Fruit fly (Drosophila melanogaster) whole organism, embryonic: ENCODE measurements around the gene CG34126.

Experiments used
- ATbp ChIP-seq: fragments of 200-800 bp; sonication (Bioruptor generic); optimal IDR thresholded peaks from 2 replicates; lab custom pipeline; 2017; ENCODE audit warnings: missing biosample characterization, mild to moderate bottlenecking, missing genetic modification characterization, missing genetic modification reagents
- Atf3 ChIP-seq: fragments of 200-800 bp; sonication (Bioruptor generic); optimal IDR thresholded peaks from 3 replicates; lab custom pipeline; 2016; ENCODE audit warnings: missing biosample characterization, missing genetic modification characterization
- CG10366 ChIP-seq: fragments of 200-800 bp; sonication (Bioruptor generic); IDR thresholded peaks from 2 replicates; pipeline ENCODE4 v1.3.6; 2022; ENCODE audit warnings: missing biosample characterization, missing genetic modification characterization
- CG11398 ChIP-seq: fragments of 200-800 bp; sonication (Bioruptor generic); optimal IDR thresholded peaks from 2 replicates; lab custom pipeline; 2016; ENCODE audit warnings: missing biosample characterization, missing genetic modification characterization
- CG11456 ChIP-seq: fragments of 200-800 bp; sonication (Bioruptor generic); IDR thresholded peaks from 3 replicates; pipeline ENCODE4 v1.3.6; 2022; ENCODE audit warnings: missing biosample characterization, missing genetic modification characterization
- CG11723 ChIP-seq: fragments of 200-800 bp; sonication (Bioruptor generic); optimal IDR thresholded peaks from 2 replicates; lab custom pipeline; 2017; ENCODE audit warnings: missing biosample characterization, mild to moderate bottlenecking, missing genetic modification characterization
- CG12155 ChIP-seq: fragments of 200-800 bp; sonication (Bioruptor generic); optimal IDR thresholded peaks from 3 replicates; lab custom pipeline; 2016; ENCODE audit warnings: missing biosample characterization, missing genetic modification characterization
- CG12942 ChIP-seq: fragments of 200-800 bp; sonication (Bioruptor generic); optimal IDR thresholded peaks from 3 replicates; lab custom pipeline; 2016; ENCODE audit warnings: missing biosample characterization, missing genetic modification characterization
- CG13894 ChIP-seq: fragments of 200-800 bp; sonication (Bioruptor generic); optimal IDR thresholded peaks from 3 replicates; lab custom pipeline; 2018; ENCODE audit warnings: missing biosample characterization, mild to moderate bottlenecking, missing genetic modification characterization, moderate library complexity
- CG14014 ChIP-seq: fragments of 200-800 bp; sonication (Bioruptor generic); IDR thresholded peaks from 2 replicates; pipeline ENCODE4 v1.3.6; 2022; ENCODE audit warnings: missing biosample characterization, missing genetic modification characterization
- CG14965 ChIP-seq: fragments of 200-800 bp; sonication (Bioruptor generic); optimal IDR thresholded peaks from 2 replicates; lab custom pipeline; 2016; ENCODE audit warnings: missing biosample characterization, missing genetic modification characterization, borderline replicate concordance
- CG15269 ChIP-seq: fragments of 200-800 bp; sonication (Bioruptor generic); optimal IDR thresholded peaks from 2 replicates; lab custom pipeline; 2018; ENCODE audit warnings: missing biosample characterization, mild to moderate bottlenecking, missing genetic modification characterization, moderate library complexity
- CG1602 ChIP-seq: fragments of 200-800 bp; sonication (Bioruptor generic); optimal IDR thresholded peaks from 3 replicates; lab custom pipeline; 2016; ENCODE audit warnings: missing biosample characterization, missing genetic modification characterization
- CG16779 ChIP-seq: fragments of 200-800 bp; sonication (Bioruptor generic); IDR thresholded peaks from 2 replicates; pipeline ENCODE4 v1.3.6; 2022; ENCODE audit warnings: missing biosample characterization, missing genetic modification characterization
- CG17328 ChIP-seq: fragments of 200-800 bp; sonication (Bioruptor generic); IDR thresholded peaks from 2 replicates; pipeline ENCODE4 v1.3.6; 2022; ENCODE audit warnings: missing biosample characterization, missing genetic modification characterization
- CG17359 ChIP-seq: fragments of 200-800 bp; sonication (Bioruptor generic); optimal IDR thresholded peaks from 3 replicates; lab custom pipeline; 2018; ENCODE audit warnings: missing biosample characterization, mild to moderate bottlenecking, missing genetic modification characterization, moderate library complexity
- CG2889 ChIP-seq: fragments of 200-800 bp; sonication (Bioruptor generic); IDR thresholded peaks from 3 replicates; pipeline ENCODE4 v1.3.6; 2022; ENCODE audit warnings: missing biosample characterization, missing genetic modification characterization
- CG30403 ChIP-seq: fragments of 200-800 bp; sonication (Bioruptor generic); optimal IDR thresholded peaks from 3 replicates; lab custom pipeline; 2016; ENCODE audit warnings: missing biosample characterization, missing genetic modification characterization
- CG34422 ChIP-seq: fragments of 200-800 bp; sonication (Bioruptor generic); IDR thresholded peaks from 3 replicates; pipeline ENCODE4 v1.3.6; 2022; ENCODE audit warnings: missing biosample characterization, missing genetic modification characterization
- CG3847 ChIP-seq: fragments of 200-800 bp; sonication (Bioruptor generic); IDR thresholded peaks from 2 replicates; pipeline ENCODE4 v1.3.6; 2022; ENCODE audit warnings: missing biosample characterization, missing genetic modification characterization
- CG4328 ChIP-seq: fragments of 200-800 bp; sonication (Bioruptor generic); optimal IDR thresholded peaks from 3 replicates; lab custom pipeline; 2017; ENCODE audit warnings: missing biosample characterization, missing genetic modification reagents, missing genetic modification characterization
- CG4360 ChIP-seq: fragments of 200-800 bp; sonication (Bioruptor generic); IDR thresholded peaks from 2 replicates; pipeline ENCODE4 v1.3.6; 2022; ENCODE audit warnings: missing biosample characterization, missing genetic modification characterization
- CG43689 ChIP-seq: fragments of 200-800 bp; sonication (Bioruptor generic); IDR thresholded peaks from 2 replicates; pipeline ENCODE4 v1.3.6; 2022; ENCODE audit warnings: missing biosample characterization, missing genetic modification characterization
- CG7928 ChIP-seq: fragments of 200-800 bp; sonication (Bioruptor generic); optimal IDR thresholded peaks from 2 replicates; lab custom pipeline; 2017; ENCODE audit warnings: missing biosample characterization, mild to moderate bottlenecking, missing genetic modification characterization
- CG8924 ChIP-seq: fragments of 200-800 bp; optimal IDR thresholded peaks from 3 replicates; lab custom pipeline; 2019; ENCODE audit warnings: missing biosample characterization, mild to moderate bottlenecking, missing genetic modification characterization, moderate library complexity
- CG9437 ChIP-seq: fragments of 200-800 bp; sonication (Bioruptor generic); optimal IDR thresholded peaks from 2 replicates; lab custom pipeline; 2018; ENCODE audit warnings: missing biosample characterization, mild to moderate bottlenecking, missing genetic modification characterization
- Chrac-16 ChIP-seq: fragments of 200-800 bp; sonication (Bioruptor generic); optimal IDR thresholded peaks from 3 replicates; lab custom pipeline; 2016; ENCODE audit warnings: missing biosample characterization, missing genetic modification characterization
- D19A ChIP-seq: fragments of 200-800 bp; optimal IDR thresholded peaks from 3 replicates; lab custom pipeline; 2019; ENCODE audit warnings: missing biosample characterization, mild to moderate bottlenecking, missing genetic modification characterization, moderate library complexity
- Drgx ChIP-seq: fragments of 200-800 bp; sonication (Bioruptor generic); IDR thresholded peaks from 2 replicates; pipeline ENCODE4 v1.3.6; 2022; ENCODE audit warnings: missing biosample characterization, missing genetic modification characterization
- Fer2 ChIP-seq: fragments of 200-800 bp; sonication (Bioruptor generic); optimal IDR thresholded peaks from 2 replicates; lab custom pipeline; 2018; ENCODE audit warnings: missing biosample characterization, mild to moderate bottlenecking, missing genetic modification characterization, moderate library complexity
- Hand ChIP-seq: fragments of 200-800 bp; sonication (Bioruptor generic); optimal IDR thresholded peaks from 2 replicates; lab custom pipeline; 2017; ENCODE audit warnings: mild to moderate bottlenecking, missing biosample characterization, missing genetic modification reagents, missing genetic modification characterization
- Hr39 ChIP-seq: fragments of >200 bp; optimal IDR thresholded peaks from 2 replicates; lab custom pipeline; 2017
- Hr78 ChIP-seq, 2 experiments: fragments of 200-800 bp in 1 of 2; fragments of >200 bp in 1 of 2; sonication (Bioruptor generic) in 1 of 2; optimal IDR thresholded peaks; 2 replicates each; lab custom pipeline; 2017 to 2019; ENCODE audit warnings: missing biosample characterization in 2 of 2, missing genetic modification characterization in 2 of 2, mild to moderate bottlenecking in 1 of 2, moderate library complexity in 1 of 2
- Lhr ChIP-seq: fragments of 200-800 bp; sonication (Bioruptor generic); optimal IDR thresholded peaks from 3 replicates; lab custom pipeline; 2017; ENCODE audit warnings: mild to moderate bottlenecking, missing biosample characterization, missing genetic modification reagents, missing genetic modification characterization
- MBD-R2 ChIP-seq: fragments of 200-800 bp; sonication (Bioruptor generic); IDR thresholded peaks from 2 replicates; pipeline ENCODE4 v1.3.6; 2022; ENCODE audit warnings: missing biosample characterization, missing genetic modification characterization
- Mad ChIP-seq: fragments of 200-800 bp; sonication (Bioruptor generic); optimal IDR thresholded peaks from 2 replicates; lab custom pipeline; 2016; ENCODE audit warnings: missing biosample characterization, missing genetic modification characterization
- Nf-YB ChIP-seq: fragments of 200-800 bp; sonication (Bioruptor generic); optimal IDR thresholded peaks from 3 replicates; lab custom pipeline; 2019; ENCODE audit warnings: missing biosample characterization, mild to moderate bottlenecking, missing genetic modification characterization, moderate library complexity
- Rx ChIP-seq: fragments of 200-800 bp; sonication (Bioruptor generic); IDR thresholded peaks from 2 replicates; pipeline ENCODE4 v1.3.6; 2022; ENCODE audit warnings: missing biosample characterization, missing genetic modification characterization
- Sox102F ChIP-seq: fragments of 200-800 bp; sonication (Bioruptor generic); optimal IDR thresholded peaks from 2 replicates; lab custom pipeline; 2018; ENCODE audit warnings: missing biosample characterization, mild to moderate bottlenecking, missing genetic modification characterization, moderate library complexity
- Sry-δ ChIP-seq: fragments of 200-800 bp; sonication (Bioruptor generic); optimal IDR thresholded peaks from 2 replicates; lab custom pipeline; 2016; ENCODE audit warnings: missing biosample characterization, missing genetic modification characterization
- ash1 ChIP-seq: fragments of 200-800 bp; sonication (Bioruptor generic); optimal IDR thresholded peaks from 2 replicates; lab custom pipeline; 2018; ENCODE audit warnings: missing biosample characterization, mild to moderate bottlenecking, missing genetic modification characterization
- az2 ChIP-seq: fragments of 200-800 bp; sonication (Bioruptor generic); optimal IDR thresholded peaks from 3 replicates; lab custom pipeline; 2016; ENCODE audit warnings: missing biosample characterization, missing genetic modification characterization
- bigmax ChIP-seq: fragments of 200-800 bp; sonication (Bioruptor generic); optimal IDR thresholded peaks from 2 replicates; lab custom pipeline; 2018; ENCODE audit warnings: missing biosample characterization, mild to moderate bottlenecking, missing genetic modification characterization
- crp ChIP-seq, 2 experiments: fragments of 200-800 bp; sonication (Bioruptor generic); optimal IDR thresholded peaks; 2 replicates in 1 of 2; 3 replicates in 1 of 2; lab custom pipeline; 2017; ENCODE audit warnings: missing biosample characterization in 2 of 2, missing genetic modification characterization in 2 of 2, mild to moderate bottlenecking in 1 of 2, moderate library complexity in 1 of 2
- eve ChIP-seq, 2 experiments: fragments of >200 bp; optimal IDR thresholded peaks; 2 replicates each; lab custom pipeline; 2017; ENCODE audit warnings: missing biosample characterization in 2 of 2, missing genetic modification characterization in 2 of 2
- gem ChIP-seq: fragments of 200-800 bp; sonication (Bioruptor generic); optimal IDR thresholded peaks from 2 replicates; lab custom pipeline; 2019; ENCODE audit warnings: missing biosample characterization, mild to moderate bottlenecking, missing genetic modification characterization, moderate library complexity
- run ChIP-seq: fragments of 200-800 bp; sonication (Bioruptor generic); optimal IDR thresholded peaks from 3 replicates; lab custom pipeline; 2018; ENCODE audit warnings: missing biosample characterization, mild to moderate bottlenecking, missing genetic modification characterization
- shn ChIP-seq: fragments of 200-800 bp; sonication (Bioruptor generic); optimal IDR thresholded peaks from 3 replicates; lab custom pipeline; 2016; ENCODE audit warnings: missing biosample characterization, missing genetic modification characterization
- trh ChIP-seq: fragments of 200-800 bp; sonication (Bioruptor generic); optimal IDR thresholded peaks from 2 replicates; lab custom pipeline; 2016; ENCODE audit warnings: missing biosample characterization, missing genetic modification characterization
- vnd ChIP-seq: fragments of 200-800 bp; sonication (Bioruptor generic); IDR thresholded peaks from 3 replicates; pipeline ENCODE4 v1.3.6; 2022; ENCODE audit warnings: missing biosample characterization, missing genetic modification characterization; ENCODE audit not compliant: partially characterized antibody
- yki ChIP-seq: fragments of >200 bp; optimal IDR thresholded peaks from 3 replicates; lab custom pipeline; 2018
- zf30C ChIP-seq: fragments of 200-800 bp; sonication (Bioruptor generic); optimal IDR thresholded peaks from 3 replicates; lab custom pipeline; 2018; ENCODE audit warnings: missing biosample characterization, mild to moderate bottlenecking, missing genetic modification characterization

Gene CG34126

DNA sequence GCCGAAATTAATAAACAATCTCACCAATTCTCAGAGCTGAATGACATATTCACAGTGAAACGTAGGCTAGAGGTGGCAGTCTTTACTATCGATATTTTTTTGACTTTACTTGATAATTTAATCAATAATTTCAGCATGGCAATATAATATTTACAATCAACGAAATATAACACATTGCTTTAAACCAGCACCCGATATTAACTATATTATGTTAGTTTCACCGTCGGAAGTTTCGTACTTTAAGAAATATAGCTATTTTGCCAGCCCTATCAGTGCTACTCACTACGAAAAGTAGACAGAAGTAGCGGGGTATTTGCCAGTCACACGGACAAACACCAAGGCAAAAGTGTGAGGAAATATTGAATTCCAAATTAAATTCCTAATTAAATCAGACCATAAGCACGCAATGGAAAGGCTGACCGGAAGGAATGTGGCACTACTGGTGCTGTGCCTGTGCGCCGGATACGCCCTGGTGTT lies 29.4 kb downstream of the CG34126 start, which contains the start of the genes CG31917, Tfb5 and SelT (continued):
- TF ChIP-seq Mad (GFP tag; lab: Kevin White, UChicago), result peak; percentile 40
- no peak for TF ChIP-seq Atf3 (GFP tag; lab: Kevin White, UChicago)
- TF ChIP-seq Sox102F (GFP tag; lab: Kevin White, UChicago), result peak; percentile 51
- no peak for TF ChIP-seq CG11723 (GFP tag; lab: Kevin White, UChicago)
- peak; percentile 59 for TF ChIP-seq CG12942 (GFP tag; lab: Kevin White, UChicago)
- no peak for TF ChIP-seq Drgx (GFP tag; lab: Robert Waterston, UW)
- no peak for TF ChIP-seq Hr39 (lab: Kevin White, UChicago)
- no peak for TF ChIP-seq CG9437 (GFP tag; lab: Kevin White, UChicago)
- TF ChIP-seq CG8924 (tag; lab: Kevin White, UChicago), result peak; percentile 62
- no peak for TF ChIP-seq CG11398
- TF ChIP-seq Hr78 (GFP tag; optimal IDR thresholded peaks at IDR 0.05; lab: Kevin White, UChicago), result peak in 1 of 2 experiments; percentile 18
- peak; percentile 28 for TF ChIP-seq Lhr
- no peak for TF ChIP-seq CG14014 (GFP tag; lab: Robert Waterston, UW)
- TF ChIP-seq trh, result no peak
- TF ChIP-seq Chrac-16 (GFP tag; lab: Kevin White, UChicago), result peak; percentile 46
- TF ChIP-seq CG1602 (GFP tag; lab: Kevin White, UChicago), result peak; percentile 55
- peak; percentile 91 for TF ChIP-seq Sry-δ
- peak; percentile 36 for TF ChIP-seq az2 (GFP tag; lab: Kevin White, UChicago)
- no peak for TF ChIP-seq CG15269 (tag; lab: Kevin White, UChicago)
- TF ChIP-seq gem, result no peak
- no peak for TF ChIP-seq CG2889
- TF ChIP-seq CG12155, result peak; percentile 66
- TF ChIP-seq CG11456 (GFP tag; lab: Robert Waterston, UW), result no peak
- peak; percentile 35; the same call in 1 of the 2 replicates for TF ChIP-seq CG10366
- peak; percentile 49 for TF ChIP-seq shn (GFP tag; lab: Kevin White, UChicago)
- TF ChIP-seq CG17359, result no peak
- no peak for TF ChIP-seq CG13894 (tag; lab: Kevin White, UChicago)
- no peak for TF ChIP-seq eve (GFP tag; optimal IDR thresholded peaks at IDR 0.05; lab: Kevin White, UChicago)
- no peak for TF ChIP-seq CG16779
- TF ChIP-seq yki (lab: Kevin White, UChicago), result peak; percentile 52
- TF ChIP-seq run (tag; lab: Kevin White, UChicago), result no peak
- TF ChIP-seq CG17328, result no peak
- no peak for TF ChIP-seq ATbp (GFP tag; lab: Kevin White, UChicago)
- peak; percentile 46 for TF ChIP-seq CG7928 (GFP tag; lab: Kevin White, UChicago)
- TF ChIP-seq MBD-R2, result peak; percentile 93
- peak; percentile 39; the same call in 2 of the 3 replicates for TF ChIP-seq CG34422
- TF ChIP-seq Rx (GFP tag; lab: Robert Waterston, UW), result no peak
- no peak for TF ChIP-seq CG4360 (GFP tag; lab: Robert Waterston, UW)
- TF ChIP-seq CG30403 (GFP tag; lab: Kevin White, UChicago), result peak; percentile 77
- no peak for TF ChIP-seq D19A
- no peak for TF ChIP-seq Nf-YB (GFP tag; lab: Kevin White, UChicago)
- TF ChIP-seq crp (GFP tag; optimal IDR thresholded peaks at IDR 0.05; lab: Kevin White, UChicago), result no peak
- no peak for TF ChIP-seq bigmax (GFP tag; lab: Kevin White, UChicago)
- peak; percentile 5 for TF ChIP-seq CG4328 (GFP tag; lab: Kevin White, UChicago)
- TF ChIP-seq vnd, result peak; percentile 69
- TF ChIP-seq CG14965, result no peak
- TF ChIP-seq ash1 (GFP tag; lab: Kevin White, UChicago), result no peak
- TF ChIP-seq Hand (GFP tag; lab: Kevin White, UChicago), result no peak
- no peak for TF ChIP-seq CG43689 (GFP tag; lab: Robert Waterston, UW)
- no peak for TF ChIP-seq zf30C
- peak; percentile 17 for TF ChIP-seq Fer2 (tag; lab: Kevin White, UChicago)
- peak; percentile 58 for TF ChIP-seq CG3847 (GFP tag; lab: Robert Waterston, UW)
